Fruit fly (Drosophila melanogaster) whole organism, adult: Measurements from ENCODE around the gene Kaz.

Experiments
- CG12768 ChIP-seq: fragments of 200-800 bp; sonication (Bioruptor generic); optimal IDR thresholded peaks from 2 replicates; lab custom pipeline; 2017; ENCODE audit warnings: missing biosample characterization, missing genetic modification characterization, mild to moderate bottlenecking, moderate library complexity, missing genetic modification reagents
- CG14711 ChIP-seq: fragments of 200-800 bp; sonication (Bioruptor generic); optimal IDR thresholded peaks from 2 replicates; lab custom pipeline; 2018; ENCODE audit warnings: missing biosample characterization, mild to moderate bottlenecking, missing genetic modification characterization, moderate library complexity
- CG1620 ChIP-seq: fragments of 200-800 bp; sonication (Bioruptor generic); optimal IDR thresholded peaks from 2 replicates; lab custom pipeline; 2016; ENCODE audit warnings: missing biosample characterization, missing genetic modification characterization
- Hr96 ChIP-seq: fragments of 200-800 bp; sonication (Bioruptor generic); optimal IDR thresholded peaks from 2 replicates; lab custom pipeline; 2016; ENCODE audit warnings: missing biosample characterization, missing genetic modification characterization
- bab1 ChIP-seq: fragments of 200-800 bp; sonication (Bioruptor generic); optimal IDR thresholded peaks from 3 replicates; lab custom pipeline; 2019; ENCODE audit warnings: missing biosample characterization, mild to moderate bottlenecking, missing genetic modification characterization, moderate library complexity
- kay ChIP-seq: fragments of 200-800 bp; sonication (Bioruptor generic); peaks from one replicate; lab custom pipeline; 2016; ENCODE audit warnings: missing biosample characterization, missing genetic modification characterization, borderline replicate concordance

DNA sequence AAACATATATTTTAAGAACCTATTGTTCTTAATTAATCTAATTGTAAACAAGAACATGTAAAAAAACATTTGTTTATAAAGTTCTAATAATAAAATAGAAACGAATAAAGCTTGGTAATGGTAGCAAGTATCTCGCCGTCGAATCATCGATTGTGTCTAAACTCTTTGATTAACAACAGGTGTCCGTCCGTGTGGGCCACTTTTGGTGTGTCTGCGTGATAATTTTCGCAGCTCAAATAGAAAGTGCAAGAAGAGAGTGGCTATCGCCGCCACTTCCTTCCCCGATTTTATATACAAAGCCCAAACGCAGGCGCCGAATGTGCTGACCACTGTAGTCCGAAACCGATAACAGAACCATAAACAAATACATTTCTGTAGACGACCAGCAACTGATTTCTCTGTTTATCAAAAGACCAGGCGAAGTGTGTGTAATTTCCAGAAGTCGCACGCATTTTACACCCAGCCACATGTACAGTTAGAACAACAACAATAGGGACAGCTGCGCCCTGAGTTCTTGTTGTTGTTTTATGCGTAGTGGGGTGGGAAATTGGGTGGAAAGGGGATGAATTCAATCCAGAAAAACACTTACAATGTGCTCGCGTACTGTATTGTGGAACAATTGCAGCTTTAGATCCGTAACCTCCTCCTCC, 16.6 kb downstream of the Kaz start:
- TF ChIP-seq bab1 (GFP tag; lab: Kevin White, UChicago) (no peak), Hr96 (GFP tag; lab: Kevin White, UChicago) (no peak), CG14711 (tag; lab: Kevin White, UChicago) (no peak), CG12768 (no peak), kay (GFP tag; lab: Kevin White, UChicago) (no peak), CG1620 (GFP tag; lab: Kevin White, UChicago) (no peak)
